Worm (Caenorhabditis elegans): ENCODE data around the gene aex-2.
"Not testable (repeated sequence)": the region's sequence is repeated elsewhere in the genome, so short reads cannot be mapped to it uniquely, and the experiment has no call there.

Gene aex-2

ce11 chrX:9640902-9641301 lies 12.0 kb downstream of the aex-2 start:
- TF ChIP-seq ztf-23 (GFP tag; IDR thresholded peaks at IDR 0.05), result no peak

ce11 chrX:9638825-9639474 lies 14.0 kb downstream of the aex-2 start:
- TF ChIP-seq ztf-23 (GFP tag; IDR thresholded peaks at IDR 0.05) (no peak), ref-1 (GFP tag; conservative IDR thresholded peaks at IDR 0.05) (no peak), med-1 (GFP tag; optimal IDR thresholded peaks at IDR 0.05; ENCODE audit: insufficient read depth) (no peak), T22C8.4 (GFP tag; IDR thresholded peaks at IDR 0.05) (no peak), ztf-29 (GFP tag; IDR thresholded peaks at IDR 0.05) (no peak), flt-1 (GFP tag; IDR thresholded peaks at IDR 0.05) (no peak), cog-1 (tag; optimal IDR thresholded peaks at IDR 0.05) (no peak), klf-2 (GFP tag; conservative IDR thresholded peaks at IDR 0.05) (no peak), tab-1 (GFP tag; IDR thresholded peaks at IDR 0.05) (no peak)

- TF ChIP-seq cog-1 (tag; optimal IDR thresholded peaks at IDR 0.05) (peak; percentile 79), T22C8.4 (GFP tag; IDR thresholded peaks at IDR 0.05) (peak; percentile 92), ref-1 (GFP tag; conservative IDR thresholded peaks at IDR 0.05) (peak; percentile 86), tab-1 (GFP tag; IDR thresholded peaks at IDR 0.05) (peak; percentile 96), flt-1 (GFP tag; IDR thresholded peaks at IDR 0.05) (peak; percentile 97), med-1 (GFP tag; optimal IDR thresholded peaks at IDR 0.05; ENCODE audit: insufficient read depth) (peak; percentile 77), ztf-29 (GFP tag; IDR thresholded peaks at IDR 0.05) (peak; percentile 74), ztf-23 (GFP tag; IDR thresholded peaks at IDR 0.05) (peak; percentile 94), klf-2 (GFP tag; conservative IDR thresholded peaks at IDR 0.05) (peak; percentile 81)
Observed at ce11 chrX:9637700-9638099, 15.2 kb downstream of the aex-2 start.

- TF ChIP-seq klf-2 (GFP tag; conservative IDR thresholded peaks at IDR 0.05), result no peak
- 0 out of 2 replicates have a peak, but pooled peaks have one; percentile 15 for TF ChIP-seq ztf-23 (GFP tag; IDR thresholded peaks at IDR 0.05)
- TF ChIP-seq flt-1 (GFP tag; IDR thresholded peaks at IDR 0.05), result 0 out of 2 replicates have a peak, but pooled peaks have one; percentile 50
- no peak for TF ChIP-seq T22C8.4 (GFP tag; IDR thresholded peaks at IDR 0.05)
- no peak for TF ChIP-seq tab-1 (GFP tag; IDR thresholded peaks at IDR 0.05)
Observed at ce11 chrX:9637137-9637536, 15.8 kb downstream of the aex-2 start.

- no peak for TF ChIP-seq klf-2 (GFP tag; conservative IDR thresholded peaks at IDR 0.05)
- TF ChIP-seq ztf-23 (GFP tag; IDR thresholded peaks at IDR 0.05), result no peak
- no peak for TF ChIP-seq med-1 (GFP tag; optimal IDR thresholded peaks at IDR 0.05; ENCODE audit: insufficient read depth)
- no peak for TF ChIP-seq tab-1 (GFP tag; IDR thresholded peaks at IDR 0.05)
- TF ChIP-seq flt-1 (GFP tag; IDR thresholded peaks at IDR 0.05), result no peak
- no peak for TF ChIP-seq ztf-29 (GFP tag; IDR thresholded peaks at IDR 0.05)
- TF ChIP-seq cog-1 (tag; optimal IDR thresholded peaks at IDR 0.05), result no peak
- TF ChIP-seq T22C8.4 (GFP tag; IDR thresholded peaks at IDR 0.05), result no peak
- no peak for TF ChIP-seq ref-1 (GFP tag; conservative IDR thresholded peaks at IDR 0.05)
Observed at ce11 chrX:9635376-9635775, 17.5 kb downstream of the aex-2 start, which contains the start of gene F34H10.5. TSS of gene F34H10.5 (plus strand) at chrX:9635676.

ce11 chrX:9634925-9635324 lies 18.0 kb downstream of the aex-2 start, which contains the start of gene F34H10.3:
TSS of gene F34H10.3 (minus strand) at chrX:9635025.
- TF ChIP-seq med-1 (GFP tag; optimal IDR thresholded peaks at IDR 0.05; ENCODE audit: insufficient read depth), result no peak
- TF ChIP-seq flt-1 (GFP tag; IDR thresholded peaks at IDR 0.05), result no peak
- no peak for TF ChIP-seq klf-2 (GFP tag; conservative IDR thresholded peaks at IDR 0.05)
- TF ChIP-seq ztf-29 (GFP tag; IDR thresholded peaks at IDR 0.05), result no peak
- no peak for TF ChIP-seq ref-1 (GFP tag; conservative IDR thresholded peaks at IDR 0.05)
- no peak for TF ChIP-seq ztf-23 (GFP tag; IDR thresholded peaks at IDR 0.05)
- no peak for TF ChIP-seq cog-1 (tag; optimal IDR thresholded peaks at IDR 0.05)
- no peak for TF ChIP-seq tab-1 (GFP tag; IDR thresholded peaks at IDR 0.05)
- no peak for TF ChIP-seq T22C8.4 (GFP tag; IDR thresholded peaks at IDR 0.05)

- TF ChIP-seq T22C8.4 (GFP tag; IDR thresholded peaks at IDR 0.05) (no peak), cog-1 (tag; optimal IDR thresholded peaks at IDR 0.05) (no peak), med-1 (GFP tag; optimal IDR thresholded peaks at IDR 0.05; ENCODE audit: insufficient read depth) (no peak), ztf-29 (GFP tag; IDR thresholded peaks at IDR 0.05) (no peak), flt-1 (GFP tag; IDR thresholded peaks at IDR 0.05) (no peak), ztf-23 (GFP tag; IDR thresholded peaks at IDR 0.05) (no peak), tab-1 (GFP tag; IDR thresholded peaks at IDR 0.05) (no peak), klf-2 (GFP tag; conservative IDR thresholded peaks at IDR 0.05) (no peak), ref-1 (GFP tag; conservative IDR thresholded peaks at IDR 0.05) (no peak)
Observed at ce11 chrX:9629552-9629951, 23.4 kb downstream of the aex-2 start.

ce11 chrX:9627164-9627563 lies 25.8 kb downstream of the aex-2 start:
- TF ChIP-seq tab-1 (GFP tag; IDR thresholded peaks at IDR 0.05), result 0 out of 2 replicates have a peak, but pooled peaks have one; percentile 27

ce11 chrX:9625824-9626223 lies 27.1 kb downstream of the aex-2 start, which contains the start of gene F34H10.1:
TSS of gene F34H10.1 (plus strand) at chrX:9626124.
- TF ChIP-seq ztf-29 (GFP tag; IDR thresholded peaks at IDR 0.05); cog-1 (tag; optimal IDR thresholded peaks at IDR 0.05); ztf-23 (GFP tag; IDR thresholded peaks at IDR 0.05): not testable (repeated sequence)

- TF ChIP-seq ref-1 (GFP tag; conservative IDR thresholded peaks at IDR 0.05), result 0 out of 2 replicates have a peak, but pooled peaks have one; percentile 37
- TF ChIP-seq klf-2 (GFP tag; conservative IDR thresholded peaks at IDR 0.05), result no peak
- TF ChIP-seq ztf-23 (GFP tag; IDR thresholded peaks at IDR 0.05), result peak; percentile 75
- peak; percentile 83 for TF ChIP-seq flt-1 (GFP tag; IDR thresholded peaks at IDR 0.05)
- peak; percentile 73 for TF ChIP-seq tab-1 (GFP tag; IDR thresholded peaks at IDR 0.05)
- peak; percentile 32; the same call in 1 of the 2 replicates for TF ChIP-seq T22C8.4 (GFP tag; IDR thresholded peaks at IDR 0.05)
Observed at ce11 chrX:9622609-9623008, 30.3 kb downstream of the aex-2 start.

Measured in whole organism, midembryonic.